Fruit fly (Drosophila melanogaster) whole organism, embryonic: ENCODE data around the gene CG32259.

Source experiments
- CG10462 ChIP-seq: fragments of 200-800 bp; sonication (Bioruptor generic); optimal IDR thresholded peaks from 2 replicates; lab custom pipeline; 2016; ENCODE audit warnings: missing biosample characterization, missing genetic modification characterization
- CG11093 ChIP-seq: fragments of 200-800 bp; sonication (Bioruptor generic); IDR thresholded peaks from 3 replicates; pipeline ENCODE4 v1.3.6; 2022; ENCODE audit warnings: missing biosample characterization, missing genetic modification characterization
- CG11504 ChIP-seq: fragments of 200-800 bp; sonication (Bioruptor generic); optimal IDR thresholded peaks from 3 replicates; lab custom pipeline; 2019; ENCODE audit warnings: missing biosample characterization, mild to moderate bottlenecking, missing genetic modification characterization, moderate library complexity
- CG12071 ChIP-seq: fragments of 200-800 bp; sonication (Bioruptor generic); optimal IDR thresholded peaks from 3 replicates; lab custom pipeline; 2018; ENCODE audit warnings: missing biosample characterization, mild to moderate bottlenecking, missing genetic modification characterization
- CG12391 ChIP-seq: fragments of 200-800 bp; sonication (Bioruptor generic); optimal IDR thresholded peaks from 3 replicates; lab custom pipeline; 2018; ENCODE audit warnings: missing biosample characterization, mild to moderate bottlenecking, missing genetic modification characterization, moderate library complexity
- CG12744 ChIP-seq: fragments of 200-800 bp; sonication (Bioruptor generic); optimal IDR thresholded peaks from 2 replicates; lab custom pipeline; 2016; ENCODE audit warnings: missing biosample characterization, missing genetic modification characterization
- CG15269 ChIP-seq: fragments of 200-800 bp; sonication (Bioruptor generic); optimal IDR thresholded peaks from 2 replicates; lab custom pipeline; 2018; ENCODE audit warnings: missing biosample characterization, mild to moderate bottlenecking, missing genetic modification characterization, moderate library complexity
- CG17186 ChIP-seq: fragments of 200-800 bp; sonication (Bioruptor generic); optimal IDR thresholded peaks from 3 replicates; lab custom pipeline; 2017; ENCODE audit warnings: missing biosample characterization, missing genetic modification reagents, missing genetic modification characterization
- CG17385 ChIP-seq: fragments of 200-800 bp; sonication (Bioruptor generic); optimal IDR thresholded peaks from 3 replicates; lab custom pipeline; 2018; ENCODE audit warnings: missing biosample characterization, mild to moderate bottlenecking, missing genetic modification characterization
- CG17829 ChIP-seq: fragments of 200-800 bp; optimal IDR thresholded peaks from 2 replicates; lab custom pipeline; 2019; ENCODE audit warnings: missing biosample characterization, mild to moderate bottlenecking, missing genetic modification characterization, moderate library complexity
- CG17912 ChIP-seq: fragments of 200-800 bp; sonication (Bioruptor generic); optimal IDR thresholded peaks from 2 replicates; lab custom pipeline; 2018; ENCODE audit warnings: missing biosample characterization, mild to moderate bottlenecking, missing genetic modification characterization
- CG3065 ChIP-seq: fragments of 200-800 bp; sonication (Bioruptor generic); optimal IDR thresholded peaks from 2 replicates; lab custom pipeline; 2016; ENCODE audit warnings: missing biosample characterization, missing genetic modification characterization
- CG32532 ChIP-seq: fragments of 200-800 bp; sonication (Bioruptor generic); IDR thresholded peaks from 2 replicates; pipeline ENCODE4 v1.3.6; 2022; ENCODE audit warnings: missing biosample characterization, missing genetic modification characterization
- CG4707 ChIP-seq: fragments of 200-800 bp; sonication (Bioruptor generic); optimal IDR thresholded peaks from 2 replicates; lab custom pipeline; 2018; ENCODE audit warnings: missing biosample characterization, mild to moderate bottlenecking, missing genetic modification characterization, moderate library complexity
- CG4820 ChIP-seq: fragments of 200-800 bp; sonication (Bioruptor generic); optimal IDR thresholded peaks from 3 replicates; lab custom pipeline; 2016; ENCODE audit warnings: missing biosample characterization, missing genetic modification characterization
- CG6254 ChIP-seq: fragments of 200-800 bp; sonication (Bioruptor generic); optimal IDR thresholded peaks from 3 replicates; lab custom pipeline; 2017; ENCODE audit warnings: mild to moderate bottlenecking, missing biosample characterization, missing genetic modification reagents, missing genetic modification characterization
- CG6765 ChIP-seq: fragments of 200-800 bp; sonication (Bioruptor generic); optimal IDR thresholded peaks from 3 replicates; lab custom pipeline; 2017; ENCODE audit warnings: missing biosample characterization, mild to moderate bottlenecking, missing genetic modification characterization
- CG7271 ChIP-seq: fragments of 200-800 bp; sonication (Bioruptor generic); optimal IDR thresholded peaks from 2 replicates; lab custom pipeline; 2018; ENCODE audit warnings: missing biosample characterization, mild to moderate bottlenecking, missing genetic modification characterization, moderate library complexity
- CG7357 ChIP-seq: fragments of 200-800 bp; sonication (Bioruptor generic); IDR thresholded peaks from 3 replicates; pipeline ENCODE4 v1.3.6; 2022; ENCODE audit warnings: missing biosample characterization, missing genetic modification characterization
- CG9797 ChIP-seq: fragments of 200-800 bp; sonication (Bioruptor generic); optimal IDR thresholded peaks from 3 replicates; lab custom pipeline; 2018; ENCODE audit warnings: missing biosample characterization, mild to moderate bottlenecking, missing genetic modification characterization
- CTCF ChIP-seq: fragments of 200-800 bp; sonication (Bioruptor generic); optimal IDR thresholded peaks from 2 replicates; lab custom pipeline; 2017; ENCODE audit warnings: missing biosample characterization, mild to moderate bottlenecking, missing genetic modification characterization, moderate library complexity
- D19A ChIP-seq: fragments of 200-800 bp; optimal IDR thresholded peaks from 3 replicates; lab custom pipeline; 2019; ENCODE audit warnings: missing biosample characterization, mild to moderate bottlenecking, missing genetic modification characterization, moderate library complexity
- Doc3 ChIP-seq: fragments of 200-800 bp; sonication (Bioruptor generic); IDR thresholded peaks from 3 replicates; pipeline ENCODE4 v1.3.6; 2022; ENCODE audit warnings: missing biosample characterization, missing genetic modification characterization; ENCODE audit not compliant: partially characterized antibody
- Dp ChIP-seq: fragments of 200-800 bp; sonication (Bioruptor generic); optimal IDR thresholded peaks from 2 replicates; lab custom pipeline; 2018; ENCODE audit warnings: missing biosample characterization, mild to moderate bottlenecking, missing genetic modification characterization, moderate library complexity
- Gug ChIP-seq: fragments of 200-800 bp; sonication (Bioruptor generic); IDR thresholded peaks from 4 replicates; pipeline ENCODE4 v1.3.6; 2022; ENCODE audit warnings: missing biosample characterization, missing genetic modification characterization
- H2.0 ChIP-seq: fragments of 200-800 bp; sonication (Bioruptor generic); IDR thresholded peaks from 2 replicates; pipeline ENCODE4 v1.3.6; 2022; ENCODE audit warnings: missing biosample characterization, missing genetic modification characterization
- Hr78 ChIP-seq, 2 experiments: fragments of 200-800 bp in 1 of 2; fragments of >200 bp in 1 of 2; sonication (Bioruptor generic) in 1 of 2; optimal IDR thresholded peaks; 2 replicates each; lab custom pipeline; 2017 to 2019; ENCODE audit warnings: missing biosample characterization in 2 of 2, missing genetic modification characterization in 2 of 2, mild to moderate bottlenecking in 1 of 2, moderate library complexity in 1 of 2
- NC2β ChIP-seq: fragments of 200-800 bp; sonication (Bioruptor generic); optimal IDR thresholded peaks from 2 replicates; lab custom pipeline; 2016; ENCODE audit warnings: missing biosample characterization, missing genetic modification characterization
- Rx ChIP-seq: fragments of 200-800 bp; sonication (Bioruptor generic); IDR thresholded peaks from 2 replicates; pipeline ENCODE4 v1.3.6; 2022; ENCODE audit warnings: missing biosample characterization, missing genetic modification characterization
- Scr ChIP-seq: fragments of 200-800 bp; sonication (Bioruptor generic); IDR thresholded peaks from 2 replicates; pipeline ENCODE4 v1.3.6; 2022; ENCODE audit warnings: missing biosample characterization, missing genetic modification characterization; ENCODE audit not compliant: partially characterized antibody
- Six4 ChIP-seq: fragments of 200-800 bp; sonication (Bioruptor generic); optimal IDR thresholded peaks from 2 replicates; lab custom pipeline; 2016; ENCODE audit warnings: missing biosample characterization, missing genetic modification characterization
- Sox100B ChIP-seq: fragments of 200-800 bp; sonication (Bioruptor generic); optimal IDR thresholded peaks from 3 replicates; lab custom pipeline; 2018; ENCODE audit warnings: missing biosample characterization, mild to moderate bottlenecking, missing genetic modification characterization
- Sry-δ ChIP-seq: fragments of 200-800 bp; sonication (Bioruptor generic); optimal IDR thresholded peaks from 2 replicates; lab custom pipeline; 2016; ENCODE audit warnings: missing biosample characterization, missing genetic modification characterization
- amos ChIP-seq: fragments of 200-800 bp; sonication (Bioruptor generic); IDR thresholded peaks from 2 replicates; pipeline ENCODE4 v1.3.6; 2022; ENCODE audit warnings: missing biosample characterization, missing genetic modification characterization; ENCODE audit not compliant: partially characterized antibody
- cato ChIP-seq: fragments of 200-800 bp; sonication (Bioruptor generic); optimal IDR thresholded peaks from 2 replicates; lab custom pipeline; 2016; ENCODE audit warnings: missing biosample characterization, missing genetic modification characterization, borderline replicate concordance
- chinmo ChIP-seq: fragments of 200-800 bp; sonication (Bioruptor generic); IDR thresholded peaks from 4 replicates; pipeline ENCODE4 v1.3.6; 2022; ENCODE audit warnings: missing biosample characterization, missing genetic modification characterization; ENCODE audit not compliant: partially characterized antibody
- cwo ChIP-seq: fragments of 200-800 bp; sonication (Bioruptor generic); optimal IDR thresholded peaks from 3 replicates; lab custom pipeline; 2017; ENCODE audit warnings: missing biosample characterization, missing genetic modification characterization, mild to moderate bottlenecking, moderate library complexity, missing genetic modification reagents
- dati ChIP-seq: fragments of 200-800 bp; sonication (Bioruptor generic); IDR thresholded peaks from 2 replicates; pipeline ENCODE4 v1.3.6; 2022; ENCODE audit warnings: missing biosample characterization, missing genetic modification characterization
- gem ChIP-seq: fragments of 200-800 bp; sonication (Bioruptor generic); optimal IDR thresholded peaks from 2 replicates; lab custom pipeline; 2019; ENCODE audit warnings: missing biosample characterization, mild to moderate bottlenecking, missing genetic modification characterization, moderate library complexity
- gro ChIP-seq: fragments of 200-800 bp; sonication (Bioruptor generic); optimal IDR thresholded peaks from 2 replicates; lab custom pipeline; 2016; ENCODE audit warnings: missing biosample characterization, missing genetic modification characterization
- gsb-n ChIP-seq: fragments of 200-800 bp; sonication (Bioruptor generic); optimal IDR thresholded peaks from 3 replicates; lab custom pipeline; 2018; ENCODE audit warnings: missing biosample characterization, mild to moderate bottlenecking, missing genetic modification characterization
- inv ChIP-seq: fragments of 200-800 bp; sonication (Bioruptor generic); IDR thresholded peaks from 2 replicates; pipeline ENCODE4 v1.3.6; 2022; ENCODE audit warnings: missing biosample characterization, missing genetic modification characterization; ENCODE audit not compliant: partially characterized antibody
- pb ChIP-seq: fragments of 200-800 bp; sonication (Bioruptor generic); optimal IDR thresholded peaks from 3 replicates; lab custom pipeline; 2016; ENCODE audit warnings: missing biosample characterization, missing genetic modification characterization
- pzg ChIP-seq: fragments of 200-800 bp; sonication (Bioruptor generic); optimal IDR thresholded peaks from 3 replicates; lab custom pipeline; 2018; ENCODE audit warnings: missing biosample characterization, mild to moderate bottlenecking, missing genetic modification characterization, moderate library complexity
- ro ChIP-seq: fragments of 200-800 bp; sonication (Bioruptor generic); IDR thresholded peaks from 2 replicates; pipeline ENCODE4 v1.3.6; 2022; ENCODE audit warnings: missing biosample characterization, missing genetic modification characterization
- toy ChIP-seq: fragments of 200-800 bp; sonication (Bioruptor generic); IDR thresholded peaks from 2 replicates; pipeline ENCODE4 v1.3.6; 2022; ENCODE audit warnings: missing biosample characterization, missing genetic modification characterization
- wdn ChIP-seq: fragments of 200-800 bp; sonication (Bioruptor generic); IDR thresholded peaks from 2 replicates; pipeline ENCODE4 v1.3.6; 2022; ENCODE audit warnings: missing biosample characterization, missing genetic modification characterization
- wor ChIP-seq: fragments of 200-800 bp; sonication (Bioruptor generic); IDR thresholded peaks from 2 replicates; pipeline ENCODE4 v1.3.6; 2022; ENCODE audit warnings: missing biosample characterization, missing genetic modification characterization
- zen2 ChIP-seq: fragments of 200-800 bp; sonication (Bioruptor generic); IDR thresholded peaks from 3 replicates; pipeline ENCODE4 v1.3.6; 2022; ENCODE audit warnings: missing biosample characterization, missing genetic modification characterization; ENCODE audit not compliant: partially characterized antibody
- zf30C ChIP-seq: fragments of 200-800 bp; sonication (Bioruptor generic); optimal IDR thresholded peaks from 3 replicates; lab custom pipeline; 2018; ENCODE audit warnings: missing biosample characterization, mild to moderate bottlenecking, missing genetic modification characterization

CG32259 gene

dm6 chr3L:4092705-4093257 is 23.6 kb downstream of the CG32259 start, which contains the start of gene CG14990 (continued):
- TF ChIP-seq CG12071 (GFP tag; lab: Kevin White, UChicago) (no peak), CG12744 (GFP tag; lab: Kevin White, UChicago) (no peak), CG17829 (tag; lab: Kevin White, UChicago) (peak; percentile 10), gsb-n (no peak), Dp (GFP tag; lab: Kevin White, UChicago) (peak; percentile 99), ro (GFP tag; lab: Robert Waterston, UW) (no peak), CG17912 (GFP tag; lab: Kevin White, UChicago) (peak; percentile 4), dati (GFP tag; lab: Robert Waterston, UW) (no peak), pzg (peak; percentile 30), H2.0 (GFP tag; lab: Robert Waterston, UW) (no peak), gem (tag; lab: Kevin White, UChicago) (no peak), CG9797 (GFP tag; lab: Kevin White, UChicago) (no peak), CG4707 (GFP tag; lab: Kevin White, UChicago) (no peak), amos (GFP tag; lab: Robert Waterston, UW) (no peak), CG10462 (GFP tag; lab: Kevin White, UChicago) (no peak), CG6765 (GFP tag; lab: Kevin White, UChicago) (no peak), cato (GFP tag; lab: Kevin White, UChicago) (no peak), CG4820 (GFP tag; lab: Kevin White, UChicago) (no peak), inv (GFP tag; lab: Robert Waterston, UW) (no peak; the same call in 1 of the 2 replicates), CG17186 (GFP tag; lab: Kevin White, UChicago) (no peak), CG6254 (GFP tag; lab: Kevin White, UChicago) (no peak), cwo (GFP tag; lab: Kevin White, UChicago) (no peak), Doc3 (GFP tag; lab: Robert Waterston, UW) (no peak), wor (no peak), Sry-δ (no peak), CG7271 (no peak), D19A (tag; lab: Kevin White, UChicago) (no peak), zf30C (GFP tag; lab: Kevin White, UChicago) (no peak), CG32532 (no peak), Hr78 (GFP tag; optimal IDR thresholded peaks at IDR 0.05; lab: Kevin White, UChicago) (peak in 1 of 2 experiments; percentile 40), CG15269 (tag; lab: Kevin White, UChicago) (no peak), NC2β (no peak), CG11504 (no peak), zen2 (GFP tag; lab: Robert Waterston, UW) (no peak), gro (GFP tag; lab: Kevin White, UChicago) (no peak), Scr (0 out of 2 replicates have a peak, but pooled peaks have one; percentile 26), toy (GFP tag; lab: Robert Waterston, UW) (no peak), CTCF (GFP tag; lab: Kevin White, UChicago) (no peak), Sox100B (no peak), wdn (GFP tag; lab: Robert Waterston, UW) (no peak), Rx (no peak), CG7357 (no peak), CG11093 (GFP tag; lab: Robert Waterston, UW) (no peak), Gug (GFP tag; lab: Robert Waterston, UW) (no peak), CG12391 (tag; lab: Kevin White, UChicago) (peak; percentile 10), CG3065 (GFP tag; lab: Kevin White, UChicago) (no peak), CG17385 (GFP tag; lab: Kevin White, UChicago) (no peak), Six4 (GFP tag; lab: Kevin White, UChicago) (no peak), chinmo (peak; percentile 74; the same call in 1 of the 4 replicates), pb (GFP tag; lab: Kevin White, UChicago) (no peak)
